Fruit fly (Drosophila melanogaster): ENCODE measurements around the gene CG2162.

CG2162 gene

dm6 chr3L:3034779-3035643 lies at the start of gene CG2162:
CG2162 (plus strand) TSS chr3L:3035196.
- TF ChIP-seq usp (GFP tag; optimal IDR thresholded peaks at IDR 0.05) (no peak), CG8478 (optimal IDR thresholded peaks at IDR 0.05) (peak; percentile 74)

- TF ChIP-seq usp (GFP tag; optimal IDR thresholded peaks at IDR 0.05) (no peak), Dll (optimal IDR thresholded peaks at IDR 0.05) (no peak), pan (optimal IDR thresholded peaks at IDR 0.05) (no peak), EcR (GFP tag; optimal IDR thresholded peaks at IDR 0.05) (no peak), CG8478 (optimal IDR thresholded peaks at IDR 0.05) (no peak), psq (optimal IDR thresholded peaks at IDR 0.05) (no peak)
Observed at dm6 chr3L:2986302-2986701, 48.7 kb upstream of the CG2162 start.

dm6 chr3L:2987749-2988148 lies 47.2 kb upstream of the CG2162 start:
- TF ChIP-seq pan (optimal IDR thresholded peaks at IDR 0.05) (no peak), EcR (GFP tag; optimal IDR thresholded peaks at IDR 0.05) (no peak), usp (GFP tag; optimal IDR thresholded peaks at IDR 0.05) (no peak), Dll (optimal IDR thresholded peaks at IDR 0.05) (no peak), CG8478 (optimal IDR thresholded peaks at IDR 0.05) (no peak), psq (optimal IDR thresholded peaks at IDR 0.05) (no peak)

- TF ChIP-seq pan (optimal IDR thresholded peaks at IDR 0.05) (no peak), Dll (optimal IDR thresholded peaks at IDR 0.05) (no peak), usp (GFP tag; optimal IDR thresholded peaks at IDR 0.05) (no peak), EcR (GFP tag; optimal IDR thresholded peaks at IDR 0.05) (no peak), psq (optimal IDR thresholded peaks at IDR 0.05) (no peak), CG8478 (optimal IDR thresholded peaks at IDR 0.05) (no peak)
Observed at dm6 chr3L:2994872-2995271, 40.1 kb upstream of the CG2162 start, which contains the start of gene CG2113. CG2113 (plus strand) TSS chr3L:2995172.

dm6 chr3L:3001445-3001844 lies 33.6 kb upstream of the CG2162 start, which contains the start of gene FMRFaR:
FMRFaR (plus strand) TSS chr3L:3001716.
- TF ChIP-seq psq (optimal IDR thresholded peaks at IDR 0.05) = no peak
- no peak for TF ChIP-seq Dll (optimal IDR thresholded peaks at IDR 0.05)
- TF ChIP-seq CG8478 (optimal IDR thresholded peaks at IDR 0.05) = no peak
- no peak for TF ChIP-seq pan (optimal IDR thresholded peaks at IDR 0.05)
- TF ChIP-seq EcR (GFP tag; optimal IDR thresholded peaks at IDR 0.05) = no peak
- TF ChIP-seq usp (GFP tag; optimal IDR thresholded peaks at IDR 0.05) = no peak

- no peak for TF ChIP-seq usp (GFP tag; optimal IDR thresholded peaks at IDR 0.05)
Observed at dm6 chr3L:3013496-3013895, 21.5 kb upstream of the CG2162 start.

- no peak for TF ChIP-seq CG8478 (optimal IDR thresholded peaks at IDR 0.05)
- TF ChIP-seq Dll (optimal IDR thresholded peaks at IDR 0.05) = no peak
- TF ChIP-seq usp (GFP tag; optimal IDR thresholded peaks at IDR 0.05) = no peak
- no peak for TF ChIP-seq EcR (GFP tag; optimal IDR thresholded peaks at IDR 0.05)
- TF ChIP-seq pan (optimal IDR thresholded peaks at IDR 0.05) = no peak
- TF ChIP-seq psq (optimal IDR thresholded peaks at IDR 0.05) = no peak
Observed at dm6 chr3L:3015969-3016368, 19.0 kb upstream of the CG2162 start, which contains the start of gene CG32488. CG32488 (minus strand) TSS chr3L:3016069.

- no peak for TF ChIP-seq EcR (GFP tag; optimal IDR thresholded peaks at IDR 0.05)
- TF ChIP-seq psq (optimal IDR thresholded peaks at IDR 0.05) = no peak
- no peak for TF ChIP-seq CG8478 (optimal IDR thresholded peaks at IDR 0.05)
- TF ChIP-seq pan (optimal IDR thresholded peaks at IDR 0.05) = no peak
- TF ChIP-seq usp (GFP tag; optimal IDR thresholded peaks at IDR 0.05) = no peak
- TF ChIP-seq Dll (optimal IDR thresholded peaks at IDR 0.05) = no peak
Observed at dm6 chr3L:3017156-3017555, 17.8 kb upstream of the CG2162 start, which contains the start of gene CG32487. CG32487 (minus strand) TSS chr3L:3017256.

dm6 chr3L:3026421-3026820 lies 8.6 kb upstream of the CG2162 start, which contains the start of gene aly:
aly (minus strand) TSS chr3L:3026521.
- TF ChIP-seq CG8478 (optimal IDR thresholded peaks at IDR 0.05) (no peak), pan (optimal IDR thresholded peaks at IDR 0.05) (no peak), usp (GFP tag; optimal IDR thresholded peaks at IDR 0.05) (no peak), EcR (GFP tag; optimal IDR thresholded peaks at IDR 0.05) (no peak), Dll (optimal IDR thresholded peaks at IDR 0.05) (no peak), psq (optimal IDR thresholded peaks at IDR 0.05) (no peak)

- TF ChIP-seq usp (GFP tag; optimal IDR thresholded peaks at IDR 0.05) = no peak
- no peak for TF ChIP-seq pan (optimal IDR thresholded peaks at IDR 0.05)
- no peak for TF ChIP-seq EcR (GFP tag; optimal IDR thresholded peaks at IDR 0.05)
- TF ChIP-seq Dll (optimal IDR thresholded peaks at IDR 0.05) = no peak
- TF ChIP-seq CG8478 (optimal IDR thresholded peaks at IDR 0.05) = no peak
- no peak for TF ChIP-seq psq (optimal IDR thresholded peaks at IDR 0.05)
Observed at dm6 chr3L:3035769-3036583, 980 bp downstream of the CG2162 start.

dm6 chr3L:3036951-3037586 lies 2.1 kb downstream of the CG2162 start:
- TF ChIP-seq psq (optimal IDR thresholded peaks at IDR 0.05) (no peak), Dll (optimal IDR thresholded peaks at IDR 0.05) (no peak), pan (optimal IDR thresholded peaks at IDR 0.05) (peak; percentile 77), usp (GFP tag; optimal IDR thresholded peaks at IDR 0.05) (no peak)
